Fruit fly (Drosophila melanogaster) whole organism, embryonic: ENCODE measurements around the gene janA.

Source experiments
- Antp ChIP-seq: fragments of 200-800 bp; sonication (Bioruptor generic); optimal IDR thresholded peaks from 3 replicates; lab custom pipeline; 2016; ENCODE audit warnings: missing biosample characterization, missing genetic modification characterization
- Bgb ChIP-seq: fragments of 200-800 bp; sonication (Bioruptor generic); IDR thresholded peaks from 2 replicates; pipeline ENCODE4 v1.3.6; 2022; ENCODE audit warnings: missing biosample characterization, missing genetic modification characterization; ENCODE audit not compliant: partially characterized antibody
- CG10274 ChIP-seq: fragments of 200-800 bp; sonication (Bioruptor generic); optimal IDR thresholded peaks from 3 replicates; lab custom pipeline; 2017; ENCODE audit warnings: missing biosample characterization, mild to moderate bottlenecking, missing genetic modification characterization
- CG10979 ChIP-seq: fragments of 200-800 bp; sonication (Bioruptor generic); optimal IDR thresholded peaks from 2 replicates; lab custom pipeline; 2018; ENCODE audit warnings: missing biosample characterization, mild to moderate bottlenecking, missing genetic modification characterization, moderate library complexity
- CG11398 ChIP-seq: fragments of 200-800 bp; sonication (Bioruptor generic); optimal IDR thresholded peaks from 2 replicates; lab custom pipeline; 2016; ENCODE audit warnings: missing biosample characterization, missing genetic modification characterization
- CG12219 ChIP-seq: fragments of 200-800 bp; sonication (Bioruptor generic); optimal IDR thresholded peaks from 3 replicates; lab custom pipeline; 2018; ENCODE audit warnings: missing biosample characterization, mild to moderate bottlenecking, missing genetic modification characterization
- CG13296 ChIP-seq: fragments of 200-800 bp; sonication (Bioruptor generic); optimal IDR thresholded peaks from 3 replicates; lab custom pipeline; 2018; ENCODE audit warnings: missing biosample characterization, mild to moderate bottlenecking, missing genetic modification characterization
- CG14965 ChIP-seq: fragments of 200-800 bp; sonication (Bioruptor generic); optimal IDR thresholded peaks from 2 replicates; lab custom pipeline; 2016; ENCODE audit warnings: missing biosample characterization, missing genetic modification characterization, borderline replicate concordance
- CG15073 ChIP-seq: fragments of 200-800 bp; sonication (Bioruptor generic); optimal IDR thresholded peaks from 2 replicates; lab custom pipeline; 2016; ENCODE audit warnings: missing biosample characterization, missing genetic modification characterization
- CG17385 ChIP-seq: fragments of 200-800 bp; sonication (Bioruptor generic); optimal IDR thresholded peaks from 3 replicates; lab custom pipeline; 2018; ENCODE audit warnings: missing biosample characterization, mild to moderate bottlenecking, missing genetic modification characterization
- CG1792 ChIP-seq: fragments of 200-800 bp; sonication (Bioruptor generic); optimal IDR thresholded peaks from 2 replicates; lab custom pipeline; 2016; ENCODE audit warnings: missing biosample characterization, missing genetic modification characterization
- CG2202 ChIP-seq: fragments of 200-800 bp; sonication (Bioruptor generic); optimal IDR thresholded peaks from 2 replicates; lab custom pipeline; 2018; ENCODE audit warnings: missing biosample characterization, mild to moderate bottlenecking, missing genetic modification characterization
- CG30431 ChIP-seq: fragments of 200-800 bp; sonication (Bioruptor generic); optimal IDR thresholded peaks from 2 replicates; lab custom pipeline; 2017; ENCODE audit warnings: missing biosample characterization, missing genetic modification characterization
- CG33557 ChIP-seq: fragments of 200-800 bp; sonication (Bioruptor generic); optimal IDR thresholded peaks from 2 replicates; lab custom pipeline; 2019; ENCODE audit warnings: missing biosample characterization, mild to moderate bottlenecking, missing genetic modification characterization, moderate library complexity
- CG4404 ChIP-seq: fragments of 200-800 bp; sonication (Bioruptor generic); IDR thresholded peaks from 2 replicates; pipeline ENCODE4 v1.3.6; 2022; ENCODE audit warnings: missing biosample characterization, missing genetic modification characterization
- CG6654 ChIP-seq: fragments of 200-800 bp; sonication (Bioruptor generic); optimal IDR thresholded peaks from 2 replicates; lab custom pipeline; 2017; ENCODE audit warnings: missing biosample characterization, mild to moderate bottlenecking, missing genetic modification characterization
- CG6791 ChIP-seq: fragments of 200-800 bp; sonication (Bioruptor generic); IDR thresholded peaks from 3 replicates; pipeline ENCODE4 v1.3.6; 2022; ENCODE audit warnings: missing biosample characterization, missing genetic modification characterization; ENCODE audit not compliant: partially characterized antibody
- CG7745 ChIP-seq: fragments of 200-800 bp; sonication (Bioruptor generic); optimal IDR thresholded peaks from 2 replicates; lab custom pipeline; 2018; ENCODE audit warnings: missing biosample characterization, mild to moderate bottlenecking, missing genetic modification characterization, moderate library complexity
- CG8089 ChIP-seq: fragments of 200-800 bp; sonication (Bioruptor generic); optimal IDR thresholded peaks from 3 replicates; lab custom pipeline; 2016; ENCODE audit warnings: missing biosample characterization, missing genetic modification characterization
- CTCF ChIP-seq: fragments of 200-800 bp; sonication (Bioruptor generic); optimal IDR thresholded peaks from 2 replicates; lab custom pipeline; 2017; ENCODE audit warnings: missing biosample characterization, mild to moderate bottlenecking, missing genetic modification characterization, moderate library complexity
- Dll ChIP-seq: fragments of 200-800 bp; sonication (Bioruptor generic); IDR thresholded peaks from 4 replicates; pipeline ENCODE4 v1.3.6; 2022; ENCODE audit warnings: missing biosample characterization, missing genetic modification characterization; ENCODE audit not compliant: partially characterized antibody
- Doc3 ChIP-seq: fragments of 200-800 bp; sonication (Bioruptor generic); IDR thresholded peaks from 3 replicates; pipeline ENCODE4 v1.3.6; 2022; ENCODE audit warnings: missing biosample characterization, missing genetic modification characterization; ENCODE audit not compliant: partially characterized antibody
- ERR ChIP-seq: fragments of 200-800 bp; sonication (Bioruptor generic); optimal IDR thresholded peaks from 2 replicates; lab custom pipeline; 2016; ENCODE audit warnings: missing biosample characterization, missing genetic modification characterization
- Gug ChIP-seq: fragments of 200-800 bp; sonication (Bioruptor generic); IDR thresholded peaks from 4 replicates; pipeline ENCODE4 v1.3.6; 2022; ENCODE audit warnings: missing biosample characterization, missing genetic modification characterization
- HLH3B ChIP-seq: fragments of 200-800 bp; sonication (Bioruptor generic); IDR thresholded peaks from 2 replicates; pipeline ENCODE4 v1.3.6; 2022; ENCODE audit warnings: missing biosample characterization, missing genetic modification characterization
- HLHmδ ChIP-seq: fragments of 200-800 bp; sonication (Bioruptor generic); optimal IDR thresholded peaks from 2 replicates; lab custom pipeline; 2018; ENCODE audit warnings: missing biosample characterization, mild to moderate bottlenecking, missing genetic modification characterization, moderate library complexity
- Max ChIP-seq: fragments of 200-800 bp; sonication (Bioruptor generic); optimal IDR thresholded peaks from 2 replicates; lab custom pipeline; 2016; ENCODE audit warnings: missing biosample characterization, mild to moderate bottlenecking, missing genetic modification characterization
- Stat92E ChIP-seq, 3 experiments: fragments of >200 bp in 2 of 3; fragments of 200-800 bp in 1 of 3; sonication (Bioruptor generic) in 1 of 3; optimal IDR thresholded peaks; 2 replicates each; lab custom pipeline; 2017 to 2019; ENCODE audit warnings: missing biosample characterization in 3 of 3, missing genetic modification characterization in 3 of 3, mild to moderate bottlenecking in 1 of 3, moderate library complexity in 1 of 3
- Xrp1 ChIP-seq: fragments of 200-800 bp; sonication (Bioruptor generic); IDR thresholded peaks from 2 replicates; pipeline ENCODE4 v1.3.6; 2022; ENCODE audit warnings: missing biosample characterization, missing genetic modification characterization
- YL-1 ChIP-seq: fragments of 200-800 bp; sonication (Bioruptor generic); optimal IDR thresholded peaks from 3 replicates; lab custom pipeline; 2017; ENCODE audit warnings: missing biosample characterization, mild to moderate bottlenecking, missing genetic modification characterization
- bsh ChIP-seq, 2 experiments: fragments of 200-800 bp; sonication (Bioruptor generic); optimal IDR thresholded peaks; 2 replicates each; lab custom pipeline; 2017 to 2018; ENCODE audit warnings: mild to moderate bottlenecking in 2 of 2, missing biosample characterization in 2 of 2, missing genetic modification characterization in 2 of 2, moderate library complexity in 1 of 2
- cwo ChIP-seq: fragments of 200-800 bp; sonication (Bioruptor generic); optimal IDR thresholded peaks from 3 replicates; lab custom pipeline; 2017; ENCODE audit warnings: missing biosample characterization, missing genetic modification characterization, mild to moderate bottlenecking, moderate library complexity, missing genetic modification reagents
- en ChIP-seq: fragments of 200-800 bp; sonication (Bioruptor generic); optimal IDR thresholded peaks from 2 replicates; lab custom pipeline; 2016; ENCODE audit warnings: missing biosample characterization, missing genetic modification characterization
- gem ChIP-seq: fragments of 200-800 bp; sonication (Bioruptor generic); optimal IDR thresholded peaks from 2 replicates; lab custom pipeline; 2019; ENCODE audit warnings: missing biosample characterization, mild to moderate bottlenecking, missing genetic modification characterization, moderate library complexity
- hkb ChIP-seq, 2 experiments: fragments of 200-800 bp in 1 of 2; fragments of >200 bp in 1 of 2; sonication (Bioruptor generic) in 1 of 2; IDR thresholded peaks in 1 of 2; optimal IDR thresholded peaks in 1 of 2; 2 replicates each; pipeline versions ENCODE4 v1.3.6 to Lab custom; 2017 to 2022; ENCODE audit warnings: missing biosample characterization in 1 of 2, missing genetic modification characterization in 1 of 2
- inv ChIP-seq: fragments of 200-800 bp; sonication (Bioruptor generic); IDR thresholded peaks from 2 replicates; pipeline ENCODE4 v1.3.6; 2022; ENCODE audit warnings: missing biosample characterization, missing genetic modification characterization; ENCODE audit not compliant: partially characterized antibody
- knrl ChIP-seq: fragments of 200-800 bp; sonication (Bioruptor generic); IDR thresholded peaks from 3 replicates; pipeline ENCODE4 v1.3.6; 2022; ENCODE audit warnings: missing biosample characterization, missing genetic modification characterization; ENCODE audit not compliant: partially characterized antibody
- lmd ChIP-seq: fragments of 200-800 bp; sonication (Bioruptor generic); IDR thresholded peaks from 2 replicates; pipeline ENCODE4 v1.3.6; 2022; ENCODE audit warnings: missing biosample characterization, missing genetic modification characterization
- nerfin-2 ChIP-seq: fragments of 200-800 bp; sonication (Bioruptor generic); IDR thresholded peaks from 2 replicates; pipeline ENCODE4 v1.3.6; 2022; ENCODE audit warnings: missing biosample characterization, missing genetic modification characterization; ENCODE audit not compliant: partially characterized antibody
- nmo ChIP-seq: fragments of 200-800 bp; sonication (Bioruptor generic); optimal IDR thresholded peaks from 2 replicates; lab custom pipeline; 2018; ENCODE audit warnings: missing biosample characterization, mild to moderate bottlenecking, missing genetic modification characterization, moderate library complexity
- pfk ChIP-seq: fragments of 200-800 bp; sonication (Bioruptor generic); optimal IDR thresholded peaks from 2 replicates; lab custom pipeline; 2018; ENCODE audit warnings: missing biosample characterization, mild to moderate bottlenecking, missing genetic modification characterization, moderate library complexity
- pho ChIP-seq: fragments of 200-800 bp; sonication (Bioruptor generic); optimal IDR thresholded peaks from 2 replicates; lab custom pipeline; 2016; ENCODE audit warnings: missing biosample characterization, missing genetic modification characterization
- salm ChIP-seq: fragments of 200-800 bp; sonication (Bioruptor generic); optimal IDR thresholded peaks from 2 replicates; lab custom pipeline; 2018; ENCODE audit warnings: missing biosample characterization, mild to moderate bottlenecking, missing genetic modification characterization
- sc ChIP-seq, 3 experiments: fragments of >200 bp in 2 of 3; fragments of 200-800 bp in 1 of 3; sonication (Bioruptor generic) in 1 of 3; optimal IDR thresholded peaks; 2 replicates in 2 of 3; 3 replicates in 1 of 3; lab custom pipeline; 2017; ENCODE audit warnings: mild to moderate bottlenecking in 1 of 3, missing biosample characterization in 1 of 3, missing genetic modification characterization in 1 of 3, missing genetic modification reagents in 1 of 3
- sens ChIP-seq: fragments of 200-800 bp; sonication (Bioruptor generic); peaks from one replicate; lab custom pipeline; 2016; ENCODE audit warnings: missing biosample characterization, missing genetic modification characterization
- sisA ChIP-seq: fragments of 200-800 bp; sonication (Bioruptor generic); IDR thresholded peaks from 2 replicates; pipeline ENCODE4 v1.3.6; 2022; ENCODE audit warnings: missing biosample characterization, missing genetic modification characterization
- toy ChIP-seq: fragments of 200-800 bp; sonication (Bioruptor generic); IDR thresholded peaks from 2 replicates; pipeline ENCODE4 v1.3.6; 2022; ENCODE audit warnings: missing biosample characterization, missing genetic modification characterization
- usp ChIP-seq: fragments of >200 bp; optimal IDR thresholded peaks from 2 replicates; lab custom pipeline; 2017; ENCODE audit warnings: missing biosample characterization, missing genetic modification characterization

Gene janA

DNA sequence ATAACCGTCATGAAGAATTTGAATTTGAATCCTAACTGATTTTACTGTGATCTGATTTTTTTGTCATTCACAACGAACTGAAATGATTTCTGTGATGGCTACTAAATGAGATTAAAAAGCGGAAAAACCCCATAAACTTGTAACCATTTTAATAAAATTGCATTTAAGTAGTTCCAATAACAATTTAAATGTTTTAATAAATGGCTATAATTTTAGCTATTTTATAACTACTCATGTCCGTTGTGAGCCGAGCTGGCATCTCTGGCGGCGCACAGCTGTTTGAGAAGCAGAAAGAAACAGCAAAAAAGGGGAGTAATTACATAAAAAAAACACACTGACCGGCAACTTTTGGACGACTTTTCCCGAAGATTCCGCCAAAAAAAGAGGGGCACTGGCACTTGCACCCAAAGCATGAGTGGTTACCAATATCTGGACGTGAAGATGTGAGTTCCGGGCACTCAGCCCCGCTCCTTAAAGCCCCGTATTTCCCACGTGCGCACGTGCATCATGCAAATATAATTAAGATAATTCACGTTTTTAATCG, 17.3 kb upstream of the janA start, which contains the start of the genes CG7950 and Rpp14a (continued):
- TF ChIP-seq gem (tag; lab: Kevin White, UChicago) = peak; percentile 88
- peak; percentile 62 for TF ChIP-seq CG13296 (GFP tag; lab: Kevin White, UChicago)
- peak; percentile 75 for TF ChIP-seq Max (GFP tag; lab: Kevin White, UChicago)
- peak; percentile 72 for TF ChIP-seq CG11398 (GFP tag; lab: Kevin White, UChicago)
- no peak for TF ChIP-seq HLHmδ (GFP tag; lab: Kevin White, UChicago)
- TF ChIP-seq sisA (GFP tag; lab: Robert Waterston, UW) = peak; percentile 72
- TF ChIP-seq CG14965 (GFP tag; lab: Kevin White, UChicago) = no peak
- no peak for TF ChIP-seq inv (GFP tag; lab: Robert Waterston, UW)
- no peak for TF ChIP-seq toy (GFP tag; lab: Robert Waterston, UW)
- no peak for TF ChIP-seq CG6791 (GFP tag; lab: Robert Waterston, UW)
- peak; percentile 53 for TF ChIP-seq CG33557 (GFP tag; lab: Kevin White, UChicago)
- TF ChIP-seq CG1792 = peak; percentile 73
- TF ChIP-seq usp = no peak
- peak; percentile 97 for TF ChIP-seq sens
- peak; percentile 34 for TF ChIP-seq salm (tag; lab: Kevin White, UChicago)
- peak; percentile 70 for TF ChIP-seq CG17385 (GFP tag; lab: Kevin White, UChicago)
- TF ChIP-seq Antp (GFP tag; lab: Kevin White, UChicago) = peak; percentile 42
- TF ChIP-seq Doc3 (GFP tag; lab: Robert Waterston, UW) = 0 out of 3 replicates have a peak, but pooled peaks have one; percentile 5
- TF ChIP-seq knrl (GFP tag; lab: Robert Waterston, UW) = no peak
- no peak for TF ChIP-seq pfk (GFP tag; lab: Kevin White, UChicago)
- TF ChIP-seq en (GFP tag; lab: Kevin White, UChicago) = peak; percentile 29
- TF ChIP-seq Dll (GFP tag; lab: Robert Waterston, UW) = peak; percentile 48; the same call in 2 of the 4 replicates
- peak; percentile 70 to 83 for TF ChIP-seq bsh (GFP tag; optimal IDR thresholded peaks at IDR 0.05; lab: Kevin White, UChicago)
- peak; percentile 55 for TF ChIP-seq CG10979
- TF ChIP-seq Xrp1 (GFP tag; lab: Robert Waterston, UW) = peak; percentile 86
- peak; percentile 76 for TF ChIP-seq lmd
- TF ChIP-seq CG4404 = peak; percentile 72
- peak; percentile 49; the same call in 1 of the 4 replicates for TF ChIP-seq Gug (GFP tag; lab: Robert Waterston, UW)
- no peak for TF ChIP-seq CG15073 (GFP tag; lab: Kevin White, UChicago)
- TF ChIP-seq CG2202 (tag; lab: Kevin White, UChicago) = peak; percentile 55
- no peak for TF ChIP-seq hkb (optimal IDR thresholded peaks at IDR 0.05; lab: Kevin White, UChicago)
- TF ChIP-seq hkb (GFP tag; IDR thresholded peaks at IDR 0.05; lab: Robert Waterston, UW) = peak; percentile 83
- TF ChIP-seq Stat92E (GFP tag; optimal IDR thresholded peaks at IDR 0.05; lab: Kevin White, UChicago) = no peak
- no peak for TF ChIP-seq nerfin-2 (GFP tag; lab: Robert Waterston, UW)
- TF ChIP-seq cwo (GFP tag; lab: Kevin White, UChicago) = peak; percentile 66
- no peak for TF ChIP-seq CG10274 (GFP tag; lab: Kevin White, UChicago)
- TF ChIP-seq CG8089 (GFP tag; lab: Kevin White, UChicago) = peak; percentile 24
- TF ChIP-seq CG6654 (GFP tag; lab: Kevin White, UChicago) = no peak
- peak; percentile 85 for TF ChIP-seq pho (GFP tag; lab: Kevin White, UChicago)
- TF ChIP-seq CG12219 = peak; percentile 51
- TF ChIP-seq Bgb (GFP tag; lab: Robert Waterston, UW) = no peak
- TF ChIP-seq YL-1 (GFP tag; lab: Kevin White, UChicago) = peak; percentile 83
- TF ChIP-seq CG7745 = no peak
- no peak for TF ChIP-seq CTCF (GFP tag; lab: Kevin White, UChicago)
- peak; percentile 77 for TF ChIP-seq HLH3B
- peak; percentile 21 for TF ChIP-seq CG30431 (GFP tag; lab: Kevin White, UChicago)
- TF ChIP-seq nmo (GFP tag; lab: Kevin White, UChicago) = peak; percentile 67
- TF ChIP-seq sc (optimal IDR thresholded peaks at IDR 0.05; lab: Kevin White, UChicago) = no peak
- peak; percentile 2 for TF ChIP-seq sc (GFP tag; optimal IDR thresholded peaks at IDR 0.05; lab: Kevin White, UChicago)
- peak; percentile 62 for TF ChIP-seq ERR
